Worm (Caenorhabditis elegans) whole organism, L1 larva: Measurements from ENCODE around the gene K08C7.7.

ENCODE experiments used
- C04F5.9 ChIP-seq: sonication (generic microtip); optimal IDR thresholded peaks from 2 replicates; lab custom pipeline; 2016; ENCODE audit warnings: missing genetic modification characterization, missing compliant biosample characterization
- C34B4.2 ChIP-seq: sonication (generic microtip); optimal IDR thresholded peaks from 2 replicates; lab custom pipeline; 2017; ENCODE audit warnings: mild to moderate bottlenecking, missing genetic modification characterization, missing compliant biosample characterization
- F16B12.6 ChIP-seq: fragments of 150-350 bp; optimal IDR thresholded peaks from 2 replicates; lab custom pipeline; 2014; ENCODE audit warnings: missing biosample characterization, missing genetic modification characterization
- Y116A8C.19 ChIP-seq: sonication (generic microtip); optimal IDR thresholded peaks from 2 replicates; lab custom pipeline; 2016; ENCODE audit warnings: missing compliant biosample characterization, missing genetic modification characterization, borderline replicate concordance
- aha-1 ChIP-seq: fragments of 150-350 bp; optimal IDR thresholded peaks from 2 replicates; lab custom pipeline; 2014; ENCODE audit warnings: missing biosample characterization, missing genetic modification characterization
- alr-1 ChIP-seq: fragments of 200-800 bp; sonication (Bioruptor generic); optimal IDR thresholded peaks from 2 replicates; lab custom pipeline; 2018; ENCODE audit warnings: borderline replicate concordance, mild to moderate bottlenecking, missing genetic modification characterization, missing compliant biosample characterization
- aly-2 ChIP-seq: fragments of 150-350 bp; optimal IDR thresholded peaks from 2 replicates; lab custom pipeline; 2014; ENCODE audit warnings: missing biosample characterization, missing genetic modification characterization
- ama-1 ChIP-seq: fragments of 150-350 bp; optimal IDR thresholded peaks from 2 replicates; lab custom pipeline; 2014
- ceh-63 ChIP-seq: fragments of 200-800 bp; sonication (Bioruptor generic); optimal IDR thresholded peaks from 2 replicates; lab custom pipeline; 2018; ENCODE audit warnings: mild to moderate bottlenecking, missing genetic modification characterization, missing compliant biosample characterization
- ceh-82 ChIP-seq, 3 experiments: fragments of 150-350 bp in 1 of 3; sonication (generic microtip) in 2 of 3; optimal IDR thresholded peaks; 2 replicates each; lab custom pipeline; 2014 to 2017; ENCODE audit warnings: missing biosample characterization in 3 of 3, missing genetic modification characterization in 3 of 3
- ceh-88 ChIP-seq: fragments of 200-800 bp; sonication (Bioruptor generic); IDR thresholded peaks from 2 replicates; pipeline ENCODE4 v1.3.6; 2022; ENCODE audit warnings: missing genetic modification characterization, missing compliant biosample characterization
- ceh-90 ChIP-seq: sonication (generic microtip); optimal IDR thresholded peaks from 2 replicates; lab custom pipeline; 2016; ENCODE audit warnings: missing genetic modification characterization, missing compliant biosample characterization
- ces-1 ChIP-seq: fragments of 150-350 bp; optimal IDR thresholded peaks from 2 replicates; lab custom pipeline; 2014; ENCODE audit warnings: missing biosample characterization, missing genetic modification reagents, missing genetic modification characterization
- dpl-1 ChIP-seq, 3 experiments: fragments of 150-350 bp in 2 of 3; sonication (generic microtip) in 1 of 3; optimal IDR thresholded peaks; 2 replicates each; lab custom pipeline; 2014 to 2017; ENCODE audit warnings: missing biosample characterization in 3 of 3, missing genetic modification characterization in 3 of 3, missing genetic modification reagents in 3 of 3
- efl-1 ChIP-seq, 4 experiments: fragments of 150-350 bp; optimal IDR thresholded peaks in 3 of 4; peaks in 1 of 4; 1 replicate in 1 of 4; 2 replicates in 3 of 4; lab custom pipeline; 2014; ENCODE audit warnings: missing biosample characterization in 2 of 4, missing genetic modification characterization in 2 of 4, missing genetic modification reagents in 2 of 4
- efl-3 ChIP-seq: fragments of 200-800 bp; sonication (Bioruptor generic); optimal IDR thresholded peaks from 2 replicates; lab custom pipeline; 2018; ENCODE audit warnings: mild to moderate bottlenecking, missing genetic modification characterization, missing compliant biosample characterization
- egl-13 ChIP-seq: sonication (generic microtip); optimal IDR thresholded peaks from 2 replicates; lab custom pipeline; 2016; ENCODE audit warnings: missing genotype, missing genetic modification reagents, missing genetic modification characterization, missing compliant biosample characterization
- egl-27 ChIP-seq, 2 experiments: fragments of 150-350 bp in 1 of 2; sonication (generic microtip); optimal IDR thresholded peaks; 3 replicates each; lab custom pipeline; 2017 to 2018; ENCODE audit warnings: missing biosample characterization in 2 of 2, missing genetic modification characterization in 2 of 2, missing genetic modification reagents in 2 of 2
- ets-5 ChIP-seq: fragments of 200-800 bp; sonication (Bioruptor generic); IDR thresholded peaks from 2 replicates; pipeline ENCODE4 v1.3.6; 2022; ENCODE audit warnings: missing genetic modification characterization, missing compliant biosample characterization
- fkh-8 ChIP-seq: sonication (generic microtip); optimal IDR thresholded peaks from 2 replicates; lab custom pipeline; 2016; ENCODE audit warnings: mild to moderate bottlenecking, missing genetic modification characterization, missing compliant biosample characterization
- grh-1 ChIP-seq: fragments of 200-800 bp; sonication (Bioruptor generic); IDR thresholded peaks from 2 replicates; pipeline ENCODE4 v1.3.6; 2022; ENCODE audit warnings: missing genetic modification reagents, missing genetic modification characterization, missing compliant biosample characterization
- hlh-17 ChIP-seq: fragments of 200-800 bp; sonication (Bioruptor generic); optimal IDR thresholded peaks from 2 replicates; lab custom pipeline; 2018; ENCODE audit warnings: missing genetic modification characterization, mild to moderate bottlenecking, missing compliant biosample characterization, moderate library complexity, borderline replicate concordance
- hlh-4 ChIP-seq: sonication (generic microtip); optimal IDR thresholded peaks from 2 replicates; lab custom pipeline; 2016; ENCODE audit warnings: mild to moderate bottlenecking, missing genetic modification characterization, missing compliant biosample characterization
- hpl-2 ChIP-seq: fragments of 150-350 bp; optimal IDR thresholded peaks from 2 replicates; lab custom pipeline; 2014; ENCODE audit warnings: missing biosample characterization, missing genetic modification reagents, missing genetic modification characterization
- irx-1 ChIP-seq: sonication (generic microtip); optimal IDR thresholded peaks from 2 replicates; lab custom pipeline; 2016; ENCODE audit warnings: missing genetic modification characterization, missing compliant biosample characterization
- isw-1 ChIP-seq: fragments of 200-800 bp; sonication (Bioruptor generic); IDR thresholded peaks from 2 replicates; pipeline ENCODE4 v1.3.6; 2022; ENCODE audit warnings: missing genetic modification characterization, missing compliant biosample characterization
- lin-14 ChIP-seq: fragments of 200-800 bp; sonication (Bioruptor generic); optimal IDR thresholded peaks from 2 replicates; lab custom pipeline; 2018; ENCODE audit warnings: mild to moderate bottlenecking, missing genetic modification characterization, moderate library complexity, missing compliant biosample characterization
- lin-39 ChIP-seq: fragments of 150-350 bp; optimal IDR thresholded peaks from 2 replicates; lab custom pipeline; 2014; ENCODE audit warnings: missing biosample characterization, missing genetic modification reagents, missing genetic modification characterization
- lsy-2 ChIP-seq, 2 experiments: fragments of 150-350 bp; optimal IDR thresholded peaks; 2 replicates each; lab custom pipeline; 2014; ENCODE audit warnings: missing biosample characterization in 2 of 2, missing genetic modification characterization in 2 of 2
- mef-2 ChIP-seq: fragments of 150-350 bp; optimal IDR thresholded peaks from 2 replicates; lab custom pipeline; 2014; ENCODE audit warnings: missing biosample characterization, missing genetic modification characterization
- nhr-19 ChIP-seq: fragments of 200-800 bp; sonication (Bioruptor generic); conservative IDR thresholded peaks from 2 replicates; pipeline ENCODE4 v1.3.6; 2022; ENCODE audit warnings: missing genetic modification characterization, missing compliant biosample characterization
- nhr-20 ChIP-seq: sonication (generic microtip); optimal IDR thresholded peaks from 2 replicates; lab custom pipeline; 2016; ENCODE audit warnings: mild to moderate bottlenecking, missing genetic modification characterization, missing compliant biosample characterization
- nhr-28 ChIP-seq: fragments of 150-350 bp; optimal IDR thresholded peaks from 2 replicates; lab custom pipeline; 2014; ENCODE audit warnings: missing biosample characterization, missing genetic modification characterization
- nhr-47 ChIP-seq: sonication (generic microtip); optimal IDR thresholded peaks from 2 replicates; lab custom pipeline; 2016; ENCODE audit warnings: mild to moderate bottlenecking, missing genetic modification characterization, moderate library complexity, missing compliant biosample characterization
- nhr-76 ChIP-seq: sonication (generic microtip); optimal IDR thresholded peaks from 2 replicates; lab custom pipeline; 2017; ENCODE audit warnings: missing biosample characterization, missing genetic modification characterization
- nhr-77 ChIP-seq: fragments of 150-350 bp; optimal IDR thresholded peaks from 2 replicates; lab custom pipeline; 2014; ENCODE audit warnings: missing biosample characterization, missing genetic modification characterization
- nhr-84 ChIP-seq: sonication (generic microtip); optimal IDR thresholded peaks from 2 replicates; lab custom pipeline; 2017; ENCODE audit warnings: missing biosample characterization, missing genetic modification characterization
- nhr-85 ChIP-seq: sonication (generic microtip); peaks from one replicate; lab custom pipeline; 2016; ENCODE audit warnings: missing genetic modification characterization, inconsistent platforms, missing compliant biosample characterization
- nhr-90 ChIP-seq: sonication (generic microtip); optimal IDR thresholded peaks from 2 replicates; lab custom pipeline; 2016; ENCODE audit warnings: mild to moderate bottlenecking, missing genetic modification characterization, missing compliant biosample characterization; ENCODE audit not compliant: poor library complexity
- pag-3 ChIP-seq: sonication (generic microtip); optimal IDR thresholded peaks from 2 replicates; lab custom pipeline; 2017; ENCODE audit warnings: missing genetic modification characterization, mild to moderate bottlenecking, missing compliant biosample characterization, antibody characterized with exemption, borderline replicate concordance; ENCODE audit not compliant: insufficient read depth
- pax-3 ChIP-seq: fragments of 200-800 bp; sonication (Bioruptor generic); optimal IDR thresholded peaks from 2 replicates; lab custom pipeline; 2018; ENCODE audit warnings: mild to moderate bottlenecking, missing genetic modification characterization, moderate library complexity, missing compliant biosample characterization
- rnt-1 ChIP-seq: sonication (generic microtip); optimal IDR thresholded peaks from 2 replicates; lab custom pipeline; 2016; ENCODE audit warnings: mild to moderate bottlenecking, missing genetic modification characterization, moderate library complexity, missing compliant biosample characterization
- skn-1 ChIP-seq: fragments of 150-350 bp; optimal IDR thresholded peaks from 2 replicates; lab custom pipeline; 2014; ENCODE audit warnings: missing biosample characterization, missing genetic modification characterization
- snpc-4 ChIP-seq: fragments of 150-350 bp; optimal IDR thresholded peaks from 2 replicates; lab custom pipeline; 2014; ENCODE audit warnings: missing biosample characterization, missing genetic modification characterization
- sptf-1 ChIP-seq: fragments of 150-350 bp; optimal IDR thresholded peaks from 2 replicates; lab custom pipeline; 2014; ENCODE audit warnings: missing biosample characterization, missing genetic modification characterization
- sup-37 ChIP-seq: fragments of 200-800 bp; sonication (Bioruptor generic); optimal IDR thresholded peaks from 2 replicates; lab custom pipeline; 2018; ENCODE audit warnings: mild to moderate bottlenecking, missing genetic modification characterization, missing compliant biosample characterization
- swsn-7 ChIP-seq: sonication (generic microtip); optimal IDR thresholded peaks from 2 replicates; lab custom pipeline; 2016; ENCODE audit warnings: missing genetic modification characterization, missing compliant biosample characterization
- tlp-1 ChIP-seq: fragments of 150-350 bp; optimal IDR thresholded peaks from 2 replicates; lab custom pipeline; 2014; ENCODE audit warnings: missing biosample characterization, missing genetic modification characterization
- unc-30 ChIP-seq: sonication (generic microtip); optimal IDR thresholded peaks from 2 replicates; lab custom pipeline; 2017; ENCODE audit warnings: missing biosample characterization, missing genetic modification characterization
- unc-62 ChIP-seq: fragments of 150-350 bp; optimal IDR thresholded peaks from 2 replicates; lab custom pipeline; 2014; ENCODE audit warnings: missing biosample characterization, missing genetic modification reagents, missing genetic modification characterization
- unc-86 ChIP-seq: sonication (generic microtip); optimal IDR thresholded peaks from 2 replicates; lab custom pipeline; 2016; ENCODE audit warnings: missing genetic modification characterization, missing compliant biosample characterization
- zip-4 ChIP-seq: fragments of 200-800 bp; sonication (Bioruptor generic); optimal IDR thresholded peaks from 2 replicates; lab custom pipeline; 2018; ENCODE audit warnings: mild to moderate bottlenecking, missing genetic modification characterization, moderate library complexity, missing compliant biosample characterization
- ztf-4 ChIP-seq: fragments of 150-350 bp; optimal IDR thresholded peaks from 2 replicates; lab custom pipeline; 2014; ENCODE audit warnings: missing biosample characterization, missing genetic modification characterization

K08C7.7 gene

DNA sequence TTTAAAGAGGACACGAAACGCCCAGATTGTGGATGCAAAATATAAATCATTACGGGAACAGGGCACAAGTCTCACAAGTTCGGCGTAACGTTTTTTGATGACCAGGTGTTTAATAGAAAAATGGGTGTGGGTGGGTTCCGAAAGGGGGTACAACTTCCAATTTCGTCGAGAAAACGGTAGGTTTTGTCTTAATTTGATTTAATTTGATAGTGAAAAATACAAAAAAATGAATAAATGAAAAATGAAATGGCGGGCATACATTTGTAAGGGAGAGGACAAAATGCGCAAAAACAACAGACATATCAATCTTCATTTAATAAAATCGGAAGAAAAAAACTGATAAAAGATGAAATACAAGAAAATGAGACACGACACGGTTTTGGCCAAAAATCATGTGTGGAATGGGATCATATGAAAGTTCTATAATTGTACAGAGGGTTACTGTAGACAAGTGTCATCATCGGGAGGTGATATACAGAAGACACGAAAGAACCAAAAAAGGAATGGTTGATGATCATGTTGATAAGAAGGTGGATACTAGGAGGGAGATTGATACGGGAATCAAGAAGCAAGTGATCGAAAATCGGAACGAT lies 37.7 kb downstream of the K08C7.7 start:
- TF ChIP-seq ama-1 (lab: Kevin White, UChicago) (no peak), nhr-77 (no peak), aly-2 (tag; lab: Kevin White, UChicago) (no peak), Y116A8C.19 (tag; lab: Kevin White, UChicago) (no peak), egl-27 (tag; optimal IDR thresholded peaks at IDR 0.05; lab: Kevin White, UChicago) (no peak), egl-13 (tag; lab: Kevin White, UChicago) (no peak), tlp-1 (tag; lab: Kevin White, UChicago) (no peak), dpl-1 (GFP tag; optimal IDR thresholded peaks at IDR 0.05; lab: Kevin White, UChicago) (no peak), hlh-17 (GFP tag; lab: Kevin White, UChicago) (no peak), unc-30 (tag; lab: Kevin White, UChicago) (no peak), hpl-2 (GFP tag; lab: Kevin White, UChicago) (no peak), efl-3 (GFP tag; lab: Kevin White, UChicago) (no peak), mef-2 (tag; lab: Kevin White, UChicago) (no peak), ets-5 (GFP tag; lab: Robert Waterston, UW) (no peak), sptf-1 (tag; lab: Kevin White, UChicago) (no peak), nhr-28 (no peak), ceh-82 (tag; optimal IDR thresholded peaks at IDR 0.05; lab: Kevin White, UChicago) (no peak), fkh-8 (tag; lab: Kevin White, UChicago) (no peak), rnt-1 (tag; lab: Kevin White, UChicago) (no peak), ceh-63 (GFP tag; lab: Kevin White, UChicago) (no peak), zip-4 (GFP tag; lab: Kevin White, UChicago) (no peak), nhr-76 (tag; lab: Kevin White, UChicago) (no peak), lin-39 (tag; lab: Kevin White, UChicago) (no peak), nhr-19 (GFP tag; lab: Robert Waterston, UW) (no peak), pax-3 (tag; lab: Kevin White, UChicago) (no peak), nhr-84 (tag; lab: Kevin White, UChicago) (no peak), C34B4.2 (no peak), lsy-2 (tag; optimal IDR thresholded peaks at IDR 0.05; lab: Kevin White, UChicago) (peak in 1 of 2 experiments; percentile 67), unc-86 (tag; lab: Kevin White, UChicago) (no peak), F16B12.6 (no peak), irx-1 (tag; lab: Kevin White, UChicago) (no peak), nhr-47 (tag; lab: Kevin White, UChicago) (no peak), hlh-4 (tag; lab: Kevin White, UChicago) (no peak), snpc-4 (tag; lab: Kevin White, UChicago) (no peak), efl-1 (optimal IDR thresholded peaks at IDR 0.05; lab: Kevin White, UChicago) (no peak), efl-1 (GFP tag; optimal IDR thresholded peaks at IDR 0.05 in 1 of 2; lab: Kevin White, UChicago) (peak in 1 of 2 experiments; percentile 51), ztf-4 (tag; lab: Kevin White, UChicago) (no peak), pag-3 (tag; lab: Kevin White, UChicago) (no peak), ceh-90 (tag; lab: Kevin White, UChicago) (no peak), grh-1 (GFP tag; lab: Robert Waterston, UW) (no peak), ceh-88 (no peak), alr-1 (no peak), aha-1 (no peak), C04F5.9 (no peak), skn-1 (tag; lab: Kevin White, UChicago) (no peak), unc-62 (GFP tag; lab: Kevin White, UChicago) (no peak), lin-14 (GFP tag; lab: Kevin White, UChicago) (peak; percentile 55), ces-1 (GFP tag; lab: Kevin White, UChicago) (no peak), nhr-20 (tag; lab: Kevin White, UChicago) (peak; percentile 58), nhr-90 (peak; percentile 21), sup-37 (GFP tag; lab: Kevin White, UChicago) (no peak), nhr-85 (tag; lab: Kevin White, UChicago) (peak; percentile 88), isw-1 (GFP tag; lab: Robert Waterston, UW) (no peak), swsn-7 (no peak)
